Worm (Caenorhabditis elegans): ENCODE data around the gene F54C9.11.

DNA sequence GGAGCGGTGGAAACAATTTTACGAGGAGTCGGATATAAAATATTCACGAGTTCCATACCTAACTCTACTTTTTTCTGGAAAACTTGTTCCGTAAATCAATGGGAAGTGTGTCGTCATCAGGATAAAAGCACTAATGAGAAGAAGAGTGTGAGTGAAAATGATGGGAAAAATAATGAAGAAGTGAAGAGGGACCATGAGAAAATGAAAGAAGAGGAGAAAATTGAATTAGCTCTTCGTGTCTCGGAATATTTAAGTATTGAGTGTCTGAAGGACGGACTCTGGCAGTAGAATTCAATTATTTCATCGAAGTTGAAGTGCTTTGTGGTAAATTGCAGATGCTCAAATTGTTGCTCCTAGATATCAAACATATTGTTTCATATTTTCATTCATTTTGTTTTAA, 4.3 kb upstream of the F54C9.11 start:
- TF ChIP-seq ztf-29 (GFP tag; IDR thresholded peaks at IDR 0.05) (no peak), flt-1 (GFP tag; IDR thresholded peaks at IDR 0.05) (no peak)

Measured in whole organism, midembryonic.